Worm (Caenorhabditis elegans) whole organism, L3 larva: Measurements from ENCODE around the gene ttr-11.

Source experiments
- R02D3.7 ChIP-seq: fragments of 150-350 bp; optimal IDR thresholded peaks from 2 replicates; lab custom pipeline; 2014; ENCODE audit warnings: missing biosample characterization, missing genetic modification characterization
- ama-1 ChIP-seq: fragments of 150-350 bp; optimal IDR thresholded peaks from 2 replicates; lab custom pipeline; 2018
- ceh-16 ChIP-seq: sonication (generic microtip); optimal IDR thresholded peaks from 2 replicates; lab custom pipeline; 2017; ENCODE audit warnings: missing biosample characterization, missing genetic modification characterization
- ceh-82 ChIP-seq: fragments of 150-350 bp; optimal IDR thresholded peaks from 2 replicates; lab custom pipeline; 2014; ENCODE audit warnings: missing biosample characterization, missing genetic modification characterization
- lin-39 ChIP-seq: fragments of 150-350 bp; optimal IDR thresholded peaks from 2 replicates; lab custom pipeline; 2018; ENCODE audit warnings: missing biosample characterization, missing genetic modification reagents, missing genetic modification characterization
- nfya-1 ChIP-seq: sonication (generic microtip); optimal IDR thresholded peaks from 2 replicates; lab custom pipeline; 2017; ENCODE audit warnings: missing genetic modification characterization, mild to moderate bottlenecking, missing compliant biosample characterization, antibody characterized with exemption, moderate library complexity; ENCODE audit not compliant: insufficient read depth
- pqm-1 ChIP-seq: fragments of 150-350 bp; optimal IDR thresholded peaks from 2 replicates; lab custom pipeline; 2017; ENCODE audit warnings: missing biosample characterization, missing genetic modification characterization, inconsistent platforms

- no peak for TF ChIP-seq nfya-1 (tag; lab: Kevin White, UChicago)
- no peak for TF ChIP-seq ceh-16
- no peak for TF ChIP-seq ceh-82 (tag; lab: Kevin White, UChicago)
- no peak for TF ChIP-seq lin-39 (tag; lab: Kevin White, UChicago)
- no peak for TF ChIP-seq R02D3.7 (tag; lab: Kevin White, UChicago)
- no peak for TF ChIP-seq pqm-1 (tag; lab: Kevin White, UChicago)
- TF ChIP-seq ama-1 (lab: Kevin White, UChicago): no peak
Measured at ce11 chrV:20574314-20574713, 28.8 kb upstream of the ttr-11 start, which contains the start of gene clec-263.
